Fruit fly (Drosophila melanogaster) S2 (cell line): ENCODE results near the gene Tssk.

Experiments used
- CG8478 ChIP-seq: fragments of >200 bp; optimal IDR thresholded peaks from 2 replicates; lab custom pipeline; 2018
- CTCF ChIP-seq, 2 experiments: fragments of >200 bp; optimal IDR thresholded peaks; 2 replicates each; lab custom pipeline; 2018

Gene Tssk

dm6 chr3R:18598391-18598790 lies at the start of gene Tssk:
Tssk (plus strand) TSS chr3R:18598691.
- TF ChIP-seq CTCF (optimal IDR thresholded peaks at IDR 0.05; lab: Kevin White, UChicago) (no peak), CG8478 (lab: Kevin White, UChicago) (no peak)

- TF ChIP-seq CG8478 (lab: Kevin White, UChicago) (no peak), CTCF (optimal IDR thresholded peaks at IDR 0.05; lab: Kevin White, UChicago) (no peak)
These were observed 49.7 kb upstream of the Tssk start for dm6 chr3R:18548787-18549186.

- TF ChIP-seq CG8478 (lab: Kevin White, UChicago) (no peak), CTCF (optimal IDR thresholded peaks at IDR 0.05; lab: Kevin White, UChicago) (no peak)
These were observed 38.9 kb upstream of the Tssk start, which contains the start of gene CG7691 for dm6 chr3R:18559569-18559968. CG7691 (plus strand) TSS chr3R:18559869.

- TF ChIP-seq CTCF (optimal IDR thresholded peaks at IDR 0.05; lab: Kevin White, UChicago) (no peak), CG8478 (lab: Kevin White, UChicago) (no peak)
These were observed 33.4 kb upstream of the Tssk start, which contains the start of the genes CG43210 and hemo for dm6 chr3R:18565073-18565472. CG43210 (minus strand) TSS chr3R:18565173. hemo (minus strand) TSS chr3R:18565173.

- TF ChIP-seq CTCF (optimal IDR thresholded peaks at IDR 0.05; lab: Kevin White, UChicago) (no peak), CG8478 (lab: Kevin White, UChicago) (no peak)
These were observed 26.2 kb upstream of the Tssk start for dm6 chr3R:18572240-18572803.

dm6 chr3R:18572845-18573490 lies 25.5 kb upstream of the Tssk start, which contains the start of the genes CG7694 and fray:
CG7694 (plus strand) TSS chr3R:18573091.
fray (plus strand) TSS chr3R:18573091.
- TF ChIP-seq CG8478 (lab: Kevin White, UChicago) = no peak
- TF ChIP-seq CTCF (optimal IDR thresholded peaks at IDR 0.05; lab: Kevin White, UChicago) = no peak

- no peak for TF ChIP-seq CTCF (optimal IDR thresholded peaks at IDR 0.05; lab: Kevin White, UChicago)
- TF ChIP-seq CG8478 (lab: Kevin White, UChicago) = no peak
These were observed 24.7 kb upstream of the Tssk start for dm6 chr3R:18573699-18574259.

dm6 chr3R:18577739-18578417 lies 20.6 kb upstream of the Tssk start:
- TF ChIP-seq CG8478 (lab: Kevin White, UChicago) = no peak
- no peak for TF ChIP-seq CTCF (optimal IDR thresholded peaks at IDR 0.05; lab: Kevin White, UChicago)

- no peak for TF ChIP-seq CTCF (optimal IDR thresholded peaks at IDR 0.05; lab: Kevin White, UChicago)
- TF ChIP-seq CG8478 (lab: Kevin White, UChicago) = no peak
These were observed 17.5 kb upstream of the Tssk start for dm6 chr3R:18580979-18581378.

- TF ChIP-seq CTCF (optimal IDR thresholded peaks at IDR 0.05; lab: Kevin White, UChicago) (no peak), CG8478 (lab: Kevin White, UChicago) (no peak)
These were observed 16.3 kb upstream of the Tssk start for dm6 chr3R:18582236-18582635.

- TF ChIP-seq CG8478 (lab: Kevin White, UChicago) (no peak), CTCF (optimal IDR thresholded peaks at IDR 0.05; lab: Kevin White, UChicago) (no peak)
These were observed 14.5 kb upstream of the Tssk start for dm6 chr3R:18583881-18584545.

- TF ChIP-seq CTCF (optimal IDR thresholded peaks at IDR 0.05; lab: Kevin White, UChicago) = no peak
- no peak for TF ChIP-seq CG8478 (lab: Kevin White, UChicago)
These were observed 13.9 kb upstream of the Tssk start for dm6 chr3R:18584546-18584935.

- TF ChIP-seq CTCF (optimal IDR thresholded peaks at IDR 0.05; lab: Kevin White, UChicago) (no peak), CG8478 (lab: Kevin White, UChicago) (no peak)
These were observed 13.1 kb upstream of the Tssk start for dm6 chr3R:18585259-18585858.

- TF ChIP-seq CTCF (optimal IDR thresholded peaks at IDR 0.05; lab: Kevin White, UChicago) = no peak
- no peak for TF ChIP-seq CG8478 (lab: Kevin White, UChicago)
These were observed 7.7 kb upstream of the Tssk start, which contains the start of gene qin for dm6 chr3R:18590754-18591153. qin (plus strand) TSS chr3R:18591027.
